Fruit fly (Drosophila melanogaster) whole organism, prepupa: Measurements from ENCODE around the gene Dlip2.

Experiments
- Blimp-1 ChIP-seq: fragments of 200-800 bp; sonication (Bioruptor generic); optimal IDR thresholded peaks from 3 replicates; lab custom pipeline; 2017; ENCODE audit warnings: missing biosample characterization, missing genetic modification characterization, mild to moderate bottlenecking, moderate library complexity, missing genetic modification reagents
- CG10631 ChIP-seq: fragments of 200-800 bp; sonication (Bioruptor generic); optimal IDR thresholded peaks from 2 replicates; lab custom pipeline; 2016; ENCODE audit warnings: missing biosample characterization, missing genetic modification characterization
- CG11294 ChIP-seq: fragments of 200-800 bp; sonication (Bioruptor generic); IDR thresholded peaks from 2 replicates; pipeline ENCODE4 v1.3.6; 2022; ENCODE audit warnings: missing biosample characterization, missing genetic modification characterization
- CG11762 ChIP-seq: fragments of 200-800 bp; sonication (Bioruptor generic); optimal IDR thresholded peaks from 3 replicates; lab custom pipeline; 2016; ENCODE audit warnings: missing biosample characterization, missing genetic modification characterization; ENCODE audit not compliant: insufficient read depth
- CG11902 ChIP-seq: fragments of 200-800 bp; sonication (Bioruptor generic); optimal IDR thresholded peaks from 3 replicates; lab custom pipeline; 2016; ENCODE audit warnings: missing biosample characterization, missing genetic modification characterization
- CG15336 ChIP-seq: fragments of 200-800 bp; sonication (Bioruptor generic); IDR thresholded peaks from 2 replicates; pipeline ENCODE4 v1.3.6; 2022; ENCODE audit warnings: missing biosample characterization, missing genetic modification characterization
- CG1621 ChIP-seq: fragments of 200-800 bp; sonication (Bioruptor generic); optimal IDR thresholded peaks from 3 replicates; lab custom pipeline; 2018; ENCODE audit warnings: missing biosample characterization, mild to moderate bottlenecking, missing genetic modification characterization
- CG16779 ChIP-seq: fragments of 200-800 bp; sonication (Bioruptor generic); optimal IDR thresholded peaks from 3 replicates; lab custom pipeline; 2017; ENCODE audit warnings: missing biosample characterization, mild to moderate bottlenecking, missing genetic modification characterization
- CG3032 ChIP-seq: fragments of 200-800 bp; optimal IDR thresholded peaks from 2 replicates; lab custom pipeline; 2019; ENCODE audit warnings: missing biosample characterization, mild to moderate bottlenecking, missing genetic modification characterization, moderate library complexity
- CG31627 ChIP-seq: fragments of 200-800 bp; sonication (Bioruptor generic); optimal IDR thresholded peaks from 3 replicates; lab custom pipeline; 2016; ENCODE audit warnings: missing biosample characterization, missing genetic modification characterization
- CG3919 ChIP-seq: fragments of 200-800 bp; sonication (Bioruptor generic); optimal IDR thresholded peaks from 3 replicates; lab custom pipeline; 2016; ENCODE audit warnings: missing biosample characterization, missing genetic modification characterization
- CG4318 ChIP-seq: fragments of 200-800 bp; sonication (Bioruptor generic); optimal IDR thresholded peaks from 3 replicates; lab custom pipeline; 2017; ENCODE audit warnings: missing biosample characterization, mild to moderate bottlenecking, missing genetic modification characterization
- CG6276 ChIP-seq: fragments of 200-800 bp; sonication (Bioruptor generic); optimal IDR thresholded peaks from 2 replicates; lab custom pipeline; 2017; ENCODE audit warnings: missing biosample characterization, mild to moderate bottlenecking, missing genetic modification characterization
- CG6792 ChIP-seq: fragments of 200-800 bp; sonication (Bioruptor generic); optimal IDR thresholded peaks from 3 replicates; lab custom pipeline; 2016; ENCODE audit warnings: missing biosample characterization, missing genetic modification characterization
- CG6808 ChIP-seq: fragments of 200-800 bp; sonication (Bioruptor generic); optimal IDR thresholded peaks from 3 replicates; lab custom pipeline; 2017; ENCODE audit warnings: missing biosample characterization, missing genetic modification characterization, mild to moderate bottlenecking, moderate library complexity, missing genetic modification reagents
- CG6854 ChIP-seq: fragments of 200-800 bp; sonication (Bioruptor generic); optimal IDR thresholded peaks from 2 replicates; lab custom pipeline; 2017; ENCODE audit warnings: missing biosample characterization, mild to moderate bottlenecking, missing genetic modification characterization
- CG8119 ChIP-seq: fragments of 200-800 bp; sonication (Bioruptor generic); IDR thresholded peaks from 3 replicates; pipeline ENCODE4 v1.3.6; 2022; ENCODE audit warnings: missing biosample characterization, missing genetic modification characterization
- CG8319 ChIP-seq: fragments of 200-800 bp; sonication (Bioruptor generic); optimal IDR thresholded peaks from 3 replicates; lab custom pipeline; 2016; ENCODE audit warnings: missing biosample characterization, missing genetic modification characterization
- CG8632 ChIP-seq: fragments of 200-800 bp; sonication (Bioruptor generic); optimal IDR thresholded peaks from 3 replicates; lab custom pipeline; 2016; ENCODE audit warnings: missing biosample characterization, missing genetic modification characterization
- Eip75B ChIP-seq: fragments of 200-800 bp; sonication (Bioruptor generic); optimal IDR thresholded peaks from 3 replicates; lab custom pipeline; 2016; ENCODE audit warnings: missing biosample characterization, missing genetic modification characterization
- Eip78C ChIP-seq: fragments of 200-800 bp; sonication (Bioruptor generic); peaks from one replicate; lab custom pipeline; 2016; ENCODE audit warnings: missing biosample characterization, missing genetic modification characterization
- Eip93F ChIP-seq: fragments of 200-800 bp; sonication (Bioruptor generic); optimal IDR thresholded peaks from 2 replicates; lab custom pipeline; 2016; ENCODE audit warnings: missing biosample characterization, mild to moderate bottlenecking, missing genetic modification characterization
- Ets21C ChIP-seq: fragments of 200-800 bp; sonication (Bioruptor generic); optimal IDR thresholded peaks from 3 replicates; lab custom pipeline; 2016; ENCODE audit warnings: missing biosample characterization, missing genetic modification characterization
- Ets96B ChIP-seq: fragments of 200-800 bp; optimal IDR thresholded peaks from 2 replicates; lab custom pipeline; 2019; ENCODE audit warnings: missing biosample characterization, mild to moderate bottlenecking, missing genetic modification characterization, moderate library complexity
- Hr38 ChIP-seq: sonication (Bioruptor generic); optimal IDR thresholded peaks from 2 replicates; lab custom pipeline; 2016; ENCODE audit warnings: missing biosample characterization, missing genetic modification characterization
- Hr39 ChIP-seq: fragments of 200-800 bp; sonication (Bioruptor generic); optimal IDR thresholded peaks from 2 replicates; lab custom pipeline; 2016; ENCODE audit warnings: missing biosample characterization, missing genetic modification characterization
- Hr4 ChIP-seq: fragments of 200-800 bp; sonication (Bioruptor generic); optimal IDR thresholded peaks from 3 replicates; lab custom pipeline; 2016; ENCODE audit warnings: missing biosample characterization, missing genetic modification characterization
- Met ChIP-seq: fragments of 200-800 bp; sonication (Bioruptor generic); optimal IDR thresholded peaks from 3 replicates; lab custom pipeline; 2016; ENCODE audit warnings: missing biosample characterization, missing genetic modification characterization
- OdsH ChIP-seq: fragments of 200-800 bp; sonication (Bioruptor generic); optimal IDR thresholded peaks from 3 replicates; lab custom pipeline; 2016; ENCODE audit warnings: missing biosample characterization, missing genetic modification characterization
- Smox ChIP-seq: fragments of 200-800 bp; sonication (Bioruptor generic); optimal IDR thresholded peaks from 3 replicates; lab custom pipeline; 2016; ENCODE audit warnings: missing biosample characterization, missing genetic modification characterization
- Sox102F ChIP-seq: fragments of 200-800 bp; sonication (Bioruptor generic); optimal IDR thresholded peaks from 2 replicates; lab custom pipeline; 2016; ENCODE audit warnings: missing biosample characterization, mild to moderate bottlenecking, missing genetic modification characterization
- Sox14 ChIP-seq: fragments of 200-800 bp; sonication (Bioruptor generic); optimal IDR thresholded peaks from 3 replicates; lab custom pipeline; 2016; ENCODE audit warnings: missing biosample characterization, missing genetic modification characterization
- Sox15 ChIP-seq: fragments of 200-800 bp; sonication (Bioruptor generic); optimal IDR thresholded peaks from 3 replicates; lab custom pipeline; 2016; ENCODE audit warnings: missing biosample characterization, missing genetic modification characterization
- acj6 ChIP-seq: fragments of 200-800 bp; sonication (Bioruptor generic); optimal IDR thresholded peaks from 3 replicates; lab custom pipeline; 2016; ENCODE audit warnings: missing biosample characterization, missing genetic modification characterization
- cyc ChIP-seq: fragments of 200-800 bp; sonication (Bioruptor generic); optimal IDR thresholded peaks from 3 replicates; lab custom pipeline; 2016; ENCODE audit warnings: missing biosample characterization, missing genetic modification characterization
- dac ChIP-seq: fragments of 200-800 bp; sonication (Bioruptor generic); optimal IDR thresholded peaks from 2 replicates; lab custom pipeline; 2017; ENCODE audit warnings: missing biosample characterization, mild to moderate bottlenecking, missing genetic modification characterization
- eg ChIP-seq: fragments of 200-800 bp; sonication (Bioruptor generic); IDR thresholded peaks from 3 replicates; pipeline ENCODE4 v1.3.6; 2022; ENCODE audit warnings: missing biosample characterization, missing genetic modification characterization
- fd59A ChIP-seq: fragments of 200-800 bp; sonication (Bioruptor generic); optimal IDR thresholded peaks from 2 replicates; lab custom pipeline; 2017; ENCODE audit warnings: missing biosample characterization, mild to moderate bottlenecking, missing genetic modification characterization, missing genetic modification reagents
- fd85E ChIP-seq: fragments of 200-800 bp; sonication (Bioruptor generic); optimal IDR thresholded peaks from 3 replicates; lab custom pipeline; 2016; ENCODE audit warnings: missing biosample characterization, missing genetic modification characterization
- lz ChIP-seq: fragments of 200-800 bp; sonication (Bioruptor generic); optimal IDR thresholded peaks from 3 replicates; lab custom pipeline; 2016; ENCODE audit warnings: missing biosample characterization, missing genetic modification characterization
- net ChIP-seq: fragments of 200-800 bp; sonication (Bioruptor generic); optimal IDR thresholded peaks from 3 replicates; lab custom pipeline; 2016; ENCODE audit warnings: missing biosample characterization, missing genetic modification characterization
- pdm3 ChIP-seq: fragments of 200-800 bp; sonication (Bioruptor generic); optimal IDR thresholded peaks from 3 replicates; lab custom pipeline; 2016; ENCODE audit warnings: missing biosample characterization, missing genetic modification characterization
- salr ChIP-seq, 2 experiments: fragments of 200-800 bp; sonication (Bioruptor generic); optimal IDR thresholded peaks; 3 replicates each; lab custom pipeline; 2016 to 2018; ENCODE audit warnings: missing biosample characterization in 2 of 2, missing genetic modification characterization in 2 of 2, mild to moderate bottlenecking in 1 of 2
- ss ChIP-seq, 2 experiments: fragments of 200-800 bp; sonication (Bioruptor generic); optimal IDR thresholded peaks; 2 replicates in 1 of 2; 3 replicates in 1 of 2; lab custom pipeline; 2017 to 2018; ENCODE audit warnings: mild to moderate bottlenecking in 2 of 2, missing biosample characterization in 2 of 2, missing genetic modification characterization in 2 of 2, moderate library complexity in 1 of 2
- topi ChIP-seq: fragments of 200-800 bp; sonication (Bioruptor generic); optimal IDR thresholded peaks from 3 replicates; lab custom pipeline; 2016; ENCODE audit warnings: missing biosample characterization, missing genetic modification characterization
- vri ChIP-seq: fragments of 200-800 bp; sonication (Bioruptor generic); optimal IDR thresholded peaks from 3 replicates; lab custom pipeline; 2016; ENCODE audit warnings: missing biosample characterization, mild to moderate bottlenecking, missing genetic modification characterization

Dlip2 gene

dm6 chr3R:4664947-4665346, 19.5 kb upstream of the Dlip2 start (continued):
- TF ChIP-seq eg (GFP tag; lab: Robert Waterston, UW) (peak; percentile 79), dac (no peak), Blimp-1 (GFP tag; lab: Kevin White, UChicago) (peak; percentile 73), CG1621 (tag; lab: Kevin White, UChicago) (peak; percentile 85), Sox102F (GFP tag; lab: Kevin White, UChicago) (peak; percentile 83), Hr39 (GFP tag; lab: Kevin White, UChicago) (peak; percentile 54), ss (GFP tag; optimal IDR thresholded peaks at IDR 0.05; lab: Kevin White, UChicago) (peak; percentile 86 to 93), Ets96B (tag; lab: Kevin White, UChicago) (peak; percentile 65), CG8632 (peak; percentile 92), CG4318 (GFP tag; lab: Kevin White, UChicago) (no peak), Sox15 (GFP tag; lab: Kevin White, UChicago) (no peak), salr (GFP tag; optimal IDR thresholded peaks at IDR 0.05; lab: Kevin White, UChicago) (peak; percentile 46 to 84), CG3919 (GFP tag; lab: Kevin White, UChicago) (peak; percentile 87), net (GFP tag; lab: Kevin White, UChicago) (peak; percentile 85), vri (GFP tag; lab: Kevin White, UChicago) (peak; percentile 96), CG15336 (GFP tag; lab: Robert Waterston, UW) (peak; percentile 31; the same call in 1 of the 2 replicates), pdm3 (GFP tag; lab: Kevin White, UChicago) (peak; percentile 84), Ets21C (GFP tag; lab: Kevin White, UChicago) (peak; percentile 51), Eip93F (GFP tag; lab: Kevin White, UChicago) (no peak), Eip75B (peak; percentile 75), CG6808 (peak; percentile 87)

DNA sequence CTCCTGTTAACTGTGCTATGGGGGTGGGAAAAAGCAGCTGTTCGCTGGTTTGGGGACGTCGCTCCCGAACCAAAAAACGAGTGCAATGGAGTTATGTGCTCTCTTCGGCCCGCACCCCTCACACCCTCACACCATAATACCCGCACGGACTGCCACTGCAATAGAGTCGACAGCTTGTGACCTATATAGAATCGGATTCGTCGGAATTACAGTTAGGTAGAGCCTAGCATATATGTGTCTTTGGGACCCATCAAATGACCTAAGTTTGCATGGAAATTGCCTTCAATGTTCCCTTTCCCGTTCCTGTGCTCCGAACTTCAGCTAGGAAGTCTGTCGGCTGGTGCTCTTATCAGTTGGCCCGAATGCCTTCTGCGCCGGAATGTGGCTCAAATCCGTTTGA, 18.7 kb upstream of the Dlip2 start:
- TF ChIP-seq Met (GFP tag; lab: Kevin White, UChicago) (no peak), Smox (GFP tag; lab: Kevin White, UChicago) (no peak), cyc (GFP tag; lab: Kevin White, UChicago) (no peak), CG11902 (GFP tag; lab: Kevin White, UChicago) (no peak), CG15336 (GFP tag; lab: Robert Waterston, UW) (no peak), CG6808 (no peak), acj6 (no peak), Hr38 (GFP tag; lab: Kevin White, UChicago) (no peak), Eip78C (no peak)
- TF ChIP-seq, all 60 proteins: peak for 0

DNA sequence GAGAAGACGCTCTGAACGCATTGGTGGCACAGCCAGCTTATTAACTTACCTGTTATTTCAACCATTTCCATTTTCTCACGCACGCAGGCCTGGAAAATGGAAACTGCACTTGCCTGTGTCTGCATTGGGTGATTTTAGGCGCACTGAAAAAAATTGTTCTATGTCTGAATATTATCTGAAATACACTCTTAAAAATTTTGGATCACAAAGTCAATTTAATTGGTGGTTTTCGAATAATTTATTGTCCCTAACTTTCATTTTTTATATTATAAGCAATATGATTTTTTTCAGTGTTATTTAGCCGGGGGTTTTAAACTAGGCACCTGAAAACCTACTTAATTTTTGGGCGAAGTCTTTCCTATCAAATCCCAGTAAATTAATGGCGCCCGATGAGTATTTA, 17.6 kb upstream of the Dlip2 start:
- TF ChIP-seq CG11294 (GFP tag; lab: Robert Waterston, UW) (peak; percentile 64), fd85E (GFP tag; lab: Kevin White, UChicago) (no peak), CG6808 (peak; percentile 54), CG15336 (GFP tag; lab: Robert Waterston, UW) (peak; percentile 89), eg (GFP tag; lab: Robert Waterston, UW) (peak; percentile 88), CG16779 (tag; lab: Kevin White, UChicago) (no peak), net (GFP tag; lab: Kevin White, UChicago) (peak; percentile 72), Smox (GFP tag; lab: Kevin White, UChicago) (no peak), CG6276 (peak; percentile 80), CG31627 (peak; percentile 22), fd59A (GFP tag; lab: Kevin White, UChicago) (peak; percentile 27), lz (GFP tag; lab: Kevin White, UChicago) (peak; percentile 36), CG8319 (GFP tag; lab: Kevin White, UChicago) (peak; percentile 29), Eip93F (GFP tag; lab: Kevin White, UChicago) (no peak), Ets96B (tag; lab: Kevin White, UChicago) (peak; percentile 56), Hr4 (GFP tag; lab: Kevin White, UChicago) (peak; percentile 84), CG10631 (peak; percentile 55), CG8119 (GFP tag; lab: Robert Waterston, UW) (peak; percentile 86), CG6792 (GFP tag; lab: Kevin White, UChicago) (peak; percentile 50), cyc (GFP tag; lab: Kevin White, UChicago) (peak; percentile 29), CG11762 (GFP tag; lab: Kevin White, UChicago) (peak; percentile 27), OdsH (GFP tag; lab: Kevin White, UChicago) (peak; percentile 73), CG11902 (GFP tag; lab: Kevin White, UChicago) (peak; percentile 17), Sox14 (GFP tag; lab: Kevin White, UChicago) (peak; percentile 46), pdm3 (GFP tag; lab: Kevin White, UChicago) (peak; percentile 60), Eip78C (peak; percentile 93), ss (GFP tag; optimal IDR thresholded peaks at IDR 0.05; lab: Kevin White, UChicago) (peak; percentile 1 to 40), vri (GFP tag; lab: Kevin White, UChicago) (no peak), CG1621 (tag; lab: Kevin White, UChicago) (peak; percentile 9), CG6854 (GFP tag; lab: Kevin White, UChicago) (no peak), CG3032 (tag; lab: Kevin White, UChicago) (peak; percentile 49), Blimp-1 (GFP tag; lab: Kevin White, UChicago) (no peak), topi (GFP tag; lab: Kevin White, UChicago) (peak; percentile 53), CG4318 (GFP tag; lab: Kevin White, UChicago) (peak; percentile 64)
